Fruit fly (Drosophila melanogaster): ENCODE data around the gene hng3.
A peak's percentile ranks its signal among the peaks of the same experiment; 100 is the strongest.

Gene hng3

dm6 chr3L:760201-760600, 4.9 kb upstream of the hng3 start (continued):
- TF ChIP-seq phol (tag; optimal IDR thresholded peaks at IDR 0.05): peak; percentile 56
- TF ChIP-seq trem (tag; optimal IDR thresholded peaks at IDR 0.05): peak; percentile 42
- peak; percentile 50 for TF ChIP-seq Neu2 (GFP tag; optimal IDR thresholded peaks at IDR 0.05; ENCODE audit: borderline replicate concordance)
- TF ChIP-seq Med (GFP tag): peak; percentile 46
- peak; percentile 15 for TF ChIP-seq nmo (GFP tag; optimal IDR thresholded peaks at IDR 0.05)
- TF ChIP-seq zf30C (GFP tag; optimal IDR thresholded peaks at IDR 0.05): peak; percentile 56
- peak; percentile 65 for TF ChIP-seq CG9727 (GFP tag; optimal IDR thresholded peaks at IDR 0.05)
- peak; percentile 77 for TF ChIP-seq CG1603 (tag; optimal IDR thresholded peaks at IDR 0.05)
- TF ChIP-seq CG2202 (tag; optimal IDR thresholded peaks at IDR 0.05): peak; percentile 16
- no peak for TF ChIP-seq CG15269 (tag; optimal IDR thresholded peaks at IDR 0.05)
- TF ChIP-seq eve (GFP tag; optimal IDR thresholded peaks at IDR 0.05): peak in 1 of 2 experiments; percentile 54
- peak; percentile 47; the same call in 2 of the 3 replicates for TF ChIP-seq CG17361 (GFP tag; IDR thresholded peaks at IDR 0.05)
- peak; percentile 72 for TF ChIP-seq dmrt11E (tag; optimal IDR thresholded peaks at IDR 0.05)
- TF ChIP-seq CG8924 (tag; optimal IDR thresholded peaks at IDR 0.05): peak; percentile 29
- TF ChIP-seq gcm (GFP tag; optimal IDR thresholded peaks at IDR 0.05): no peak
- TF ChIP-seq CG8290 (GFP tag; optimal IDR thresholded peaks at IDR 0.05): no peak
- TF ChIP-seq CG8290 (tag; optimal IDR thresholded peaks at IDR 0.05): peak in 1 of 2 experiments; percentile 7
- TF ChIP-seq gem (tag; optimal IDR thresholded peaks at IDR 0.05): peak; percentile 62
- TF ChIP-seq D19B (GFP tag; optimal IDR thresholded peaks at IDR 0.05): no peak
- TF ChIP-seq CG12155 (GFP tag; optimal IDR thresholded peaks at IDR 0.05): no peak
- TF ChIP-seq Antp (GFP tag; optimal IDR thresholded peaks at IDR 0.05): peak; percentile 24
- TF ChIP-seq lmd (GFP tag; IDR thresholded peaks at IDR 0.05): peak; percentile 17; the same call in 1 of the 2 replicates
- TF ChIP-seq jumu (GFP tag; optimal IDR thresholded peaks at IDR 0.05): no peak
- TF ChIP-seq Lim3 (GFP tag; IDR thresholded peaks at IDR 0.05): no peak
- TF ChIP-seq CG34224 (GFP tag; IDR thresholded peaks at IDR 0.05; ENCODE audit: partially characterized antibody): no peak
- TF ChIP-seq CG4282 (GFP tag; optimal IDR thresholded peaks at IDR 0.05): no peak
- TF ChIP-seq Ets97D (GFP tag; optimal IDR thresholded peaks at IDR 0.05): no peak
- peak; percentile 84 for TF ChIP-seq zfh1 (GFP tag; IDR thresholded peaks at IDR 0.05)
- no peak for TF ChIP-seq prd (optimal IDR thresholded peaks at IDR 0.05)
- TF ChIP-seq prd (GFP tag; IDR thresholded peaks at IDR 0.05): peak; percentile 93
- no peak for TF ChIP-seq Lhr (GFP tag; optimal IDR thresholded peaks at IDR 0.05)
- peak; percentile 43; the same call in 1 of the 3 replicates for TF ChIP-seq CG2199 (GFP tag; IDR thresholded peaks at IDR 0.05)
- TF ChIP-seq Hr39 (optimal IDR thresholded peaks at IDR 0.05): peak; percentile 21
- TF ChIP-seq chif (GFP tag; optimal IDR thresholded peaks at IDR 0.05): peak in 1 of 2 experiments; percentile 36
- no peak for TF ChIP-seq amos (GFP tag; IDR thresholded peaks at IDR 0.05; ENCODE audit: partially characterized antibody)
- no peak for TF ChIP-seq BEAF-32 (GFP tag; optimal IDR thresholded peaks at IDR 0.05)
- 0 out of 3 replicates have a peak, but pooled peaks have one; percentile 18 for TF ChIP-seq CG11093 (GFP tag; IDR thresholded peaks at IDR 0.05)
- peak; percentile 25 for TF ChIP-seq Atf3 (GFP tag; optimal IDR thresholded peaks at IDR 0.05)
- TF ChIP-seq Drgx (GFP tag; IDR thresholded peaks at IDR 0.05): peak; percentile 61; the same call in 1 of the 2 replicates
- no peak for TF ChIP-seq scrt (GFP tag; optimal IDR thresholded peaks at IDR 0.05)
- TF ChIP-seq CG13775 (GFP tag; optimal IDR thresholded peaks at IDR 0.05): peak; percentile 6
- TF ChIP-seq CG1792 (GFP tag; optimal IDR thresholded peaks at IDR 0.05): peak; percentile 11
- peak; percentile 58 for TF ChIP-seq CG18262 (tag; optimal IDR thresholded peaks at IDR 0.05)
- peak; percentile 47 for TF ChIP-seq CG6813 (GFP tag; optimal IDR thresholded peaks at IDR 0.05)
- no peak for TF ChIP-seq CG18619 (GFP tag; optimal IDR thresholded peaks at IDR 0.05)
- TF ChIP-seq CG2712 (tag; optimal IDR thresholded peaks at IDR 0.05): peak; percentile 64
- TF ChIP-seq Trl (optimal IDR thresholded peaks at IDR 0.05): no peak
- TF ChIP-seq Trl (GFP tag; optimal IDR thresholded peaks at IDR 0.05): peak; percentile 6
- TF ChIP-seq pum (GFP tag; optimal IDR thresholded peaks at IDR 0.05): peak; percentile 16
- TF ChIP-seq Atf-2 (GFP tag; optimal IDR thresholded peaks at IDR 0.05): no peak
- peak; percentile 20 for TF ChIP-seq nom (GFP tag; optimal IDR thresholded peaks at IDR 0.05)
- TF ChIP-seq TFAM (GFP tag; optimal IDR thresholded peaks at IDR 0.05): no peak

All from whole organism, embryonic.